Worm (Caenorhabditis elegans) whole organism, young adult: ENCODE results near the gene C03G6.21.

ENCODE experiments used
- Y67H2A.10 ChIP-seq: fragments of 200-800 bp; sonication (Bioruptor generic); conservative IDR thresholded peaks from 2 replicates; pipeline ENCODE4 v1.3.6; 2022; ENCODE audit warnings: missing genetic modification reagents, missing genetic modification characterization, missing compliant biosample characterization
- Y95B8A.8 ChIP-seq: fragments of 200-800 bp; sonication (Bioruptor generic); IDR thresholded peaks from 2 replicates; pipeline ENCODE4 v1.3.6; 2022; ENCODE audit warnings: missing genetic modification reagents, missing genetic modification characterization, missing compliant biosample characterization
- aptf-2 ChIP-seq: fragments of 200-800 bp; sonication (Bioruptor generic); conservative IDR thresholded peaks from 2 replicates; pipeline ENCODE4 v1.3.6; 2022; ENCODE audit warnings: missing genetic modification reagents, missing genetic modification characterization, missing compliant biosample characterization
- gei-17 ChIP-seq: fragments of 200-800 bp; sonication (Bioruptor generic); optimal IDR thresholded peaks from 2 replicates; lab custom pipeline; 2018; ENCODE audit warnings: mild to moderate bottlenecking, missing genetic modification characterization, missing compliant biosample characterization
- hmg-1.2 ChIP-seq: fragments of 200-800 bp; sonication (Bioruptor generic); IDR thresholded peaks from 2 replicates; pipeline ENCODE4 v1.3.6; 2022; ENCODE audit warnings: missing genetic modification reagents, missing genetic modification characterization, missing compliant biosample characterization
- nhr-90 ChIP-seq: sonication (generic microtip); optimal IDR thresholded peaks from 2 replicates; lab custom pipeline; 2016; ENCODE audit warnings: missing genotype, mild to moderate bottlenecking, missing genetic modification characterization, missing compliant biosample characterization

ce11 chrV:7395359-7395758 is 38.8 kb upstream of the C03G6.21 start, which contains the start of gene srx-9:
- TF ChIP-seq hmg-1.2 (GFP tag; lab: Robert Waterston, UW) (no peak), aptf-2 (GFP tag; lab: Robert Waterston, UW) (no peak), nhr-90 (tag; lab: Kevin White, UChicago) (no peak), Y95B8A.8 (GFP tag; lab: Robert Waterston, UW) (no peak), Y67H2A.10 (GFP tag; lab: Robert Waterston, UW) (no peak), gei-17 (no peak)
